Worm (Caenorhabditis elegans) whole organism, L4/young adult: Measurements from ENCODE around the gene Y77E11A.7.

Experiments used
- W03F9.2 ChIP-seq: fragments of 150-350 bp; optimal IDR thresholded peaks from 2 replicates; lab custom pipeline; 2014; ENCODE audit warnings: missing biosample characterization, missing genetic modification characterization
- dao-5 ChIP-seq: sonication (generic microtip); optimal IDR thresholded peaks from 2 replicates; lab custom pipeline; 2016; ENCODE audit warnings: missing genotype, missing genetic modification characterization, moderate library complexity, missing compliant biosample characterization
- him-1 ChIP-seq: sonication (generic microtip); optimal IDR thresholded peaks from 2 replicates; lab custom pipeline; 2016; ENCODE audit warnings: missing genotype, missing genetic modification reagents, missing genetic modification characterization, missing compliant biosample characterization

ce11 chrIV:1403960-1404359 is 15.7 kb downstream of the Y77E11A.7 start:
- TF ChIP-seq him-1 (tag; lab: Kevin White, UChicago) (no peak), W03F9.2 (tag; lab: Kevin White, UChicago) (no peak), dao-5 (tag; lab: Kevin White, UChicago) (no peak)
